Fruit fly (Drosophila melanogaster) whole organism, embryonic: ENCODE data around the gene CG34327.

Source experiments
- CG10979 ChIP-seq: fragments of 200-800 bp; sonication (Bioruptor generic); optimal IDR thresholded peaks from 2 replicates; lab custom pipeline; 2018; ENCODE audit warnings: missing biosample characterization, mild to moderate bottlenecking, missing genetic modification characterization, moderate library complexity
- CG9876 ChIP-seq: fragments of 200-800 bp; sonication (Bioruptor generic); optimal IDR thresholded peaks from 2 replicates; lab custom pipeline; 2016; ENCODE audit warnings: missing biosample characterization, missing genetic modification characterization
- Fer1 ChIP-seq: fragments of 200-800 bp; sonication (Bioruptor generic); optimal IDR thresholded peaks from 2 replicates; lab custom pipeline; 2017; ENCODE audit warnings: missing biosample characterization, mild to moderate bottlenecking, missing genetic modification characterization
- Lim3 ChIP-seq: fragments of 200-800 bp; sonication (Bioruptor generic); IDR thresholded peaks from 2 replicates; pipeline ENCODE4 v1.3.6; 2022; ENCODE audit warnings: missing biosample characterization, missing genetic modification characterization
- bab2 ChIP-seq: fragments of 200-800 bp; sonication (Bioruptor generic); optimal IDR thresholded peaks from 2 replicates; lab custom pipeline; 2016; ENCODE audit warnings: missing biosample characterization, missing genetic modification characterization
- ham ChIP-seq: fragments of 200-800 bp; sonication (Bioruptor generic); IDR thresholded peaks from 2 replicates; pipeline ENCODE4 v1.3.6; 2022; ENCODE audit warnings: missing biosample characterization, missing genetic modification characterization
- trh ChIP-seq: fragments of 200-800 bp; sonication (Bioruptor generic); optimal IDR thresholded peaks from 2 replicates; lab custom pipeline; 2016; ENCODE audit warnings: missing biosample characterization, missing genetic modification characterization

DNA sequence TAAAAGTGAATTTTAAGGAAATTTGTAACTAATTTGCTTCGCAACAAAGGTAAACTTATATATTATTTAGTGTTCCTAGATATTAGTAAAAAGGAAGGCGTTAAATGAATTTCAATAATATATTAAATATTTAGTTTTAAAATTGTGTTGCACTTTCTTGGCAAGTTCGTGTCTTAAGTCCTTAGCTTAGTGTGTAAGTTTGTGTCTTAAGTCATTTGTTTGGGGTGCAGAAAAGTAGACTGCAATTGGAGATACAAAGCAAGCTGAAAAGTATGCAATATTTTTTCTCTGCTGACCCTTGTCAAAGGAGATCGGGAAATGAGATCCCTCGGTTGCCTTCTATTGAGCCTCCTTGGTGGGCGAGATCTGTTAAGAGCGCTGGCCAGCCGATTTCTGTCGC is 38.4 kb upstream of the CG34327 start:
- TF ChIP-seq Fer1 (no peak), CG10979 (tag; lab: Kevin White, UChicago) (no peak), bab2 (GFP tag; lab: Kevin White, UChicago) (no peak), Lim3 (GFP tag; lab: Robert Waterston, UW) (no peak), CG9876 (no peak), ham (no peak), trh (GFP tag; lab: Kevin White, UChicago) (no peak)
